Fruit fly (Drosophila melanogaster) ovary, adult (tissue): Measurements from ENCODE around the gene CG14866.

Source experiments
- CG17801 ChIP-seq: fragments of 200-800 bp; optimal IDR thresholded peaks from 2 replicates; lab custom pipeline; 2019; ENCODE audit warnings: missing biosample characterization, mild to moderate bottlenecking, missing genetic modification characterization, moderate library complexity; ENCODE audit not compliant: partially characterized antibody

The CG14866 gene

DNA sequence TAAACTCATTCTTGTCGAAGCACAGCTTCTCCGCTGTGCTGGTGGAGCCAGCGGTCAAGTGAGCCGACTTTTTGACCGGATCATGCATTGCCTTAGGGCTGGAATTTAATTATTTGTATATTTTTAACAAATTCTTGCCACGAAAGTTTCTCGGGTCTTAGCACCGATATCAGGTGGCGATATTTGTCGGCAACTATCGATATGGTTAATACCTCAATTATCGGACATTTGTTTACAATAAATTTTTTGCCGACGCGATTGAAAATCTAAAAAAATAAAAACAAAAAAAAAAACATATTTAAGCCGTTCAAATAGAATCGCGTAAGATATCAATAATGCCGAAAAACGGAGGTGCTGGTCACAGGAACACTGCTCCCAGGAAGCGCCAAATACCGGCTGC is 45.2 kb downstream of the CG14866 start, which contains the start of the genes Cog2 and Trax:
Cog2 (minus strand) TSS at position 168 of the 400 bp plus-strand sequence.
Trax (plus strand) TSS at position 203 of the 400 bp plus-strand sequence.
- peak; percentile 65 for TF ChIP-seq CG17801 (GFP tag; lab: Kevin White, UChicago)

- peak; percentile 10 for TF ChIP-seq CG17801 (GFP tag; lab: Kevin White, UChicago)
These were observed 47.3 kb downstream of the CG14866 start, which contains the start of gene CG6171 for dm6 chr3R:15363608-15364007. TSS of gene CG6171 (minus strand) at chr3R:15363857.

- peak; percentile 6 for TF ChIP-seq CG17801 (GFP tag; lab: Kevin White, UChicago)
These were observed 50.6 kb downstream of the CG14866 start for dm6 chr3R:15366839-15367238.

DNA sequence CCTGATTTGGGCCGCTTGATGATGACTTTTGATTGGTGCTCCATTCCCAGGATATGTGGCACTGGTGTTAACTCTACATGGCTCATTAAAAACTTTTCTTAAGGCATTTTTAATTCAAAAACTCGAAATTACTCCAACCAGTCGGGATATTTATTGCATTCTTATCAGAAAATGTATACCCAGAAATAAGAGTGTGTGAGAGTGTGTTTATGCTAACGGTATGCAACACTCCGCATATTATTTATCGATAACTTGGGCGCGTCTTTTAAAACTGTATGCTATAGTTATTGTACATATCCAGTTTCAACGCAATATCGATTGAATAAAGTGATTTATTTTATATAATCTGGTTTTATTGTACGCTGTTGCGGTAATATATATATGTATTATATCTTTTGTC is 51.2 kb downstream of the CG14866 start, which contains the start of gene CG34404:
CG34404 (minus strand) TSS at position 189 of the 400 bp plus-strand sequence.
- TF ChIP-seq CG17801 (GFP tag; lab: Kevin White, UChicago), result no peak
